Worm (Caenorhabditis elegans) whole organism, L4/young adult: ENCODE measurements around the gene F57G8.7.

Experiments
- W03F9.2 ChIP-seq: fragments of 150-350 bp; optimal IDR thresholded peaks from 2 replicates; lab custom pipeline; 2014; ENCODE audit warnings: missing biosample characterization, missing genetic modification characterization
- dao-5 ChIP-seq: sonication (generic microtip); optimal IDR thresholded peaks from 2 replicates; lab custom pipeline; 2016; ENCODE audit warnings: missing genotype, missing genetic modification characterization, moderate library complexity, missing compliant biosample characterization
- him-1 ChIP-seq: sonication (generic microtip); optimal IDR thresholded peaks from 2 replicates; lab custom pipeline; 2016; ENCODE audit warnings: missing genotype, missing genetic modification reagents, missing genetic modification characterization, missing compliant biosample characterization

F57G8.7 gene

DNA sequence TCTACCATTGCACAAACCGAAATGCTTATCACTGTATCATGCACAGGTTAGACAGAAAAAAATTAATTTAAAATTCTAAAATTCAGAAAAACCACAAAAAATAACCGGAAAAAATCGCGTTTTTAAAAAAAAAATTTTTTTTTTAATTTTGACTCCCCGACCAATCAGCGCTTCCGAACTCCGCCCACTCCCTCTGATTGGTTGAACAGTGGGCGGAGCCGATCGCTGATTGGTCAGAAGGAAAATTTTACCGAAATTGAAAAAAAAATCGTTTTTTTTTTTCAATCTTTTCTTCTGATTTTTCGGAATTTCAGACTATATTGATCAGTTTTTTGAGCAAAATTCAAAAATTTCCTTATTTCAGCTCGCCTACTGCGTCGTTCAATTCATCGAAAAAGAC, 32.4 kb downstream of the F57G8.7 start:
- TF ChIP-seq dao-5 (tag; lab: Kevin White, UChicago) (no peak), W03F9.2 (tag; lab: Kevin White, UChicago) (no peak), him-1 (tag; lab: Kevin White, UChicago) (no peak)

DNA sequence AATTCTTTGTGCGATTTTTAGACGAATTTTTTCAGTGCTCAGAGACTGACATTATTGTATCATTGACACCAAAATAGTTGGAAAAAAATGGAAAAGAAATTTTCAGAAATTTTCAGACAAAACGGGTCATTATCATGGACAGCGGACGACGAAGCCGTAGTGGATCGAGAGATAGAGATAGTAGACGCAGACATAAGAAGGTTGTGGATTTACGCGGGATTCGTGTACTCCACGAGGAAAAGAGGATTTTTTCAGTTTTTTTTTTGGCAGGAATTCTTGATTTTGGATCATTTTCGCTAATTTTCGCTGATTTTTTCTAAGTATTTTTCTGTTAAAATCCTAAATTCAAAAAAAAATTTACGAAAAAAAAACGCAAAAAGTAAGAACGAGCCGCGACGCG, 38.6 kb downstream of the F57G8.7 start, which contains the start of gene W08G11.3:
TSS of gene W08G11.3 (plus strand) at position 107 of the 400 bp plus-strand sequence.
- TF ChIP-seq dao-5 (tag; lab: Kevin White, UChicago) (no peak), him-1 (tag; lab: Kevin White, UChicago) (no peak), W03F9.2 (tag; lab: Kevin White, UChicago) (no peak)

DNA sequence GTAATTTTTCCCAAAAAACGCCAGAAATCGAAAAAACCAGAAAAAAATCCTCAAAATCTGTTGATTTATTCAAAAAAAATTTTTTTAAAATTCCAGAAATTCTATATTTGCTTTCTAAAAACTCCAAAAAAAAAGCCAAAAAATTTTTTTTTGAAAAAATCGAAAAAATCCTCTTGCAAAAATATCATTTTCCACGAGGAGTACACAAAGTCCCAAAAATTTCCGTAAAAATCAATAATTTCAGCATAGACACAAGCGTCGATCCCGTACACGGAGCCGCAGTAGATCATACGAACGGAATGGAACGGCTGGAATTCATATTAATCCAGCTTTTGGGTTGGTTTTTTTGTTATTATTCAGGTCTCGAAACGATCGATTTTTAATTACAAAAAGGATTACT, 39.2 kb downstream of the F57G8.7 start:
- TF ChIP-seq dao-5 (tag; lab: Kevin White, UChicago), result no peak
- no peak for TF ChIP-seq him-1 (tag; lab: Kevin White, UChicago)
- no peak for TF ChIP-seq W03F9.2 (tag; lab: Kevin White, UChicago)

DNA sequence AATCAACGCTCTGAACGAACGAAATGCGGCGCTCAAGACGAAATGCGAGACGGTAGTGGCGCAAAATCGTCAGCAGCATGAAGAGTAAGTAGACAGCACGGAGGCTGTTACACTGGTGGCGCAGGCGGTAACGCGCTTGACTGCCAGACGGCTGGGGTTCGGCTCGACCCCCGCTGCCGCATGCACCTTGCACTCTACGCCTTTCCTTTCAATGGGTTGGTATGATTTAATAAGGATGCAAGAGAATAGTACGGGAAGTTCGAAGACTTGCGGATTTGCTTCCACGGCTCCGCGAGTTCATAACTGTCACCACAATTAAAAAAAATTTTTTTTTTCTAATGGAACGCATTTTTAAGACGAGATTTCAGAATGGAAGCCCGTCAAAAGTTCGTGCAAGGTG, 41.1 kb downstream of the F57G8.7 start:
- TF ChIP-seq dao-5 (tag; lab: Kevin White, UChicago), result peak; percentile 71
- peak; percentile 9 for TF ChIP-seq W03F9.2 (tag; lab: Kevin White, UChicago)
- peak; percentile 52 for TF ChIP-seq him-1 (tag; lab: Kevin White, UChicago)

DNA sequence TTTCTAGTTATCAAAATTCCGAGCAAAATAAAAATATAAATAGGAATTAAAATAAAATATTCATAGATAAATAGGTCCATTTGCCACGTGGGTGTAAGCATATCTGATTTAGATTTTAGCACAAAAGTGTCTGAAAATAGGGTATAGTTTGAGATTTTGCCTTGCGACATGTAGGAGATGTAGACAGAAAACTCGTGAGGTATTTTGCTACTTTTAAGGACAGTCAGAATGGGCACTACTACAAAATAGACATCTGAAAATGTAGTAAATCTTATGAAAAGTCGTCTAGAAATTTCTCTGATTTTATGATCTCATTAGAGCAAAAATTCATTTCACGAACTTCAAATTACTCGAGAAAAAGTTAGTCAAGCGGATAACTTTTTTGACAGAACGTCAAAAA, 45.7 kb downstream of the F57G8.7 start, which contains the start of gene srv-34:
TSS of gene srv-34 (minus strand) at position 101 of the 400 bp plus-strand sequence.
- TF ChIP-seq dao-5 (tag; lab: Kevin White, UChicago), result no peak
- no peak for TF ChIP-seq W03F9.2 (tag; lab: Kevin White, UChicago)
- TF ChIP-seq him-1 (tag; lab: Kevin White, UChicago), result no peak

DNA sequence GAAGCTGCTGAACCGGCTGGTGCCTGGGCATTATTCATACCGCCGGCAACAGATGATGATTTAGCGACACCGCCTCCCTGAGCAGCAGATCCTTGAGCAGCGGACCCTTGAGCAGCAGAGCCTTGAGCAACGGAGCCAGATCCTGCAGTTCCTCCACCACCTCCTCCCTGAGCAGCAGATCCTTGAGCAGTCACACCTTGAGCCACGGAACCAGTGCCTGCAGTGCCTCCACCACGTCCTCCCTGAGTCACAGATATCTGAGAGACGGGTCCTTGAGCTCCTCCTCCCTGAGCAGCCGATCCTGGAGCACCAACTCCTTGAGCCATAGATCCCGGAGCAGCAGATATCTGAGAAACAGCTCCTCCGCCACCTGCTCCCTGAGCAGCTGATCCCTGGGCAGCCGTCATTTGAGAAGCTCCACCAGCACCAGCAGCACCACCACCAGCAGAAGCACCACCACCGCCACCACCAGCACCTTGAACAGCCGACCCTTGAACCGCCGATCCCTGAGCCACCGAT, 47.5 kb downstream of the F57G8.7 start:
- no peak for TF ChIP-seq dao-5 (tag; lab: Kevin White, UChicago)
- no peak for TF ChIP-seq W03F9.2 (tag; lab: Kevin White, UChicago)
- no peak for TF ChIP-seq him-1 (tag; lab: Kevin White, UChicago)

DNA sequence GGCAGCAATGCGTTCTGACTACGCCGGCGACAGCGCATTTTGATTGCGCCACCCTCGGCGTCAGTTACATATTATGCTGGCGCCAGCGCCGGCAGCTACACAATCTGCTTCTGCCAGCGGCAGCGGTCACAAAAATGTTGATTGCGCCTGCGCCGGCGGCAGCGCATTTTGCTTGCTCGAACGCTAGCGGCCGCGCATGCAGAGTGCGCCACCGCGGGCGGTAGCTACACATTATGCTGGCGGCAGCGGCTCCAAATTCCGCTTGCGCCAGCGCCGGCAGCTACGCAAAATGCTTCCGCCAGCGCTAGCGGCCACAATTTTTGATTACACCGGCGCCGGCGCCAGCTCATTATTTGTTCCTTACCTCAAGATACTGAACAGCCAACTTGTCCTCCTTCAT, 48.2 kb downstream of the F57G8.7 start:
- TF ChIP-seq W03F9.2 (tag; lab: Kevin White, UChicago) (no peak), dao-5 (tag; lab: Kevin White, UChicago) (no peak), him-1 (tag; lab: Kevin White, UChicago) (no peak)

DNA sequence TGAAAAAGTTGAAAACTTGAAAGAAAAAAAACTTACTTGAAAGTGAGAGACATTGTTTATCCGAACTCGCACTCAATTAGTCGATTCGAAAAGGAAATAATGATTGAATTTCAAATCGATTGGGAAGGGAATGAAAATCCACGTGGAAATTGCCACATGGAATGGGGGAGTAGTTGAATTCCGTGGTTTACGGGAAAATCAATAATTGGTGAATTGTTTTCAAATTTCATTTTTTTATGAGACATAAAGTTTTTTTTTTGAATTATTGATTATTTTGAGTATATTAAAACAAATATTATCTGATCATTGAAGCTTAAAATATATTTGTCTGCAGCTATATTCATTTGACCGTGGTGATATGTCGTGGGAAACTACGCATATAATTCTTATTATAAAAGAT, 48.9 kb downstream of the F57G8.7 start, which contains the start of gene F13A7.1:
TSS of gene F13A7.1 (minus strand) at position 101 of the 400 bp plus-strand sequence.
- TF ChIP-seq dao-5 (tag; lab: Kevin White, UChicago), result no peak
- no peak for TF ChIP-seq W03F9.2 (tag; lab: Kevin White, UChicago)
- no peak for TF ChIP-seq him-1 (tag; lab: Kevin White, UChicago)
